Fruit fly (Drosophila melanogaster) whole organism, wandering third instar larva: Measurements from ENCODE around the gene RpL8.

Source experiments
- Abd-B ChIP-seq: fragments of >200 bp; optimal IDR thresholded peaks from 2 replicates; lab custom pipeline; 2017; ENCODE audit warnings: missing biosample characterization, missing genetic modification characterization
- HLH106 ChIP-seq: fragments of 200-800 bp; optimal IDR thresholded peaks from 3 replicates; lab custom pipeline; 2019; ENCODE audit warnings: missing biosample characterization, mild to moderate bottlenecking, missing genetic modification characterization, moderate library complexity
- Hnf4 ChIP-seq: fragments of 200-800 bp; sonication (Bioruptor generic); optimal IDR thresholded peaks from 2 replicates; lab custom pipeline; 2016; ENCODE audit warnings: missing biosample characterization, mild to moderate bottlenecking, missing genetic modification characterization
- Mio ChIP-seq: sonication (Bioruptor generic); optimal IDR thresholded peaks from 2 replicates; lab custom pipeline; 2016; ENCODE audit warnings: missing biosample characterization, missing genetic modification characterization
- OdsH ChIP-seq: fragments of 200-800 bp; sonication (Bioruptor generic); optimal IDR thresholded peaks from 2 replicates; lab custom pipeline; 2016; ENCODE audit warnings: missing biosample characterization, mild to moderate bottlenecking, missing genetic modification characterization
- Sp1 ChIP-seq: fragments of 200-800 bp; sonication (Bioruptor generic); optimal IDR thresholded peaks from 3 replicates; lab custom pipeline; 2019; ENCODE audit warnings: missing biosample characterization, mild to moderate bottlenecking, missing genetic modification characterization, moderate library complexity
- br ChIP-seq: fragments of 200-800 bp; sonication (Bioruptor generic); optimal IDR thresholded peaks from 2 replicates; lab custom pipeline; 2016; ENCODE audit warnings: missing biosample characterization, missing genetic modification characterization
- dl ChIP-seq, 2 experiments: fragments of 175-275, 200-275 bp in 1 of 2; fragments of 200-275 bp in 1 of 2; sonication (Bioruptor generic); optimal IDR thresholded peaks; lab custom pipeline; 2018; ENCODE audit warnings: mild to moderate bottlenecking in 2 of 2, missing biosample characterization in 2 of 2, missing genetic modification characterization in 2 of 2, moderate library complexity in 2 of 2; ENCODE audit not compliant: partially characterized antibody in 2 of 2, insufficient read depth in 1 of 2
- fru ChIP-seq: fragments of 200-800 bp; sonication (Bioruptor generic); optimal IDR thresholded peaks from 3 replicates; lab custom pipeline; 2016; ENCODE audit warnings: missing biosample characterization, mild to moderate bottlenecking, missing genetic modification characterization
- h ChIP-seq: fragments of 200-800 bp; sonication (Bioruptor generic); optimal IDR thresholded peaks from 3 replicates; lab custom pipeline; 2016; ENCODE audit warnings: missing biosample characterization, mild to moderate bottlenecking, missing genetic modification characterization
- lola ChIP-seq: fragments of >200 bp; optimal IDR thresholded peaks from 2 replicates; lab custom pipeline; 2017; ENCODE audit warnings: missing biosample characterization, missing genetic modification characterization
- psq ChIP-seq: fragments of 200-800 bp; sonication (Bioruptor generic); optimal IDR thresholded peaks from 3 replicates; lab custom pipeline; 2017; ENCODE audit warnings: missing biosample characterization, mild to moderate bottlenecking, missing genetic modification characterization, moderate library complexity
- usp ChIP-seq: fragments of >200 bp; optimal IDR thresholded peaks from 2 replicates; lab custom pipeline; 2017; ENCODE audit warnings: missing biosample characterization, missing genetic modification characterization

DNA sequence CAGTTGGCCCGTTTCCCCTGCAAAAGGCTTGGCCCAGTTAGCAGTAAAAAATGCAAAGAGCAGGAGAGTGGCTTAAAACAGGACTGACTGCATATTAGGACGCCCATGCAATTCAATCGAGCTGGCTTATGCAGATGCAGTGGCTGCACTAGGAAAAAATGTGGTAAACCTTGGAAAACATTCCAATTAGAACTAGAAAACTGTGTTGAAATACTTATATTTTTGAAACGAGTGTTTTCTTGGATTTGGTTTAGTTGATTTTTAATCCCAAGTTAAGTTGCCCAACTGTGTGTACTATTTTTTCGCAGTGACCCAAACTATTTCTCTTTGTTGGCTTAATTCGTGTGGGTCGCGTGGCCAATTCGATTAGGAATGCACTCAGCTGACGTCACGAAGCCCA, 5.0 kb upstream of the RpL8 start:
- TF ChIP-seq br (no peak), dl (GFP tag; optimal IDR thresholded peaks at IDR 0.05; lab: Kevin White, UChicago; ENCODE audit: insufficient read depth in 1 of 2, partially characterized antibody in 2 of 2) (no peak), psq (GFP tag; lab: Kevin White, UChicago) (no peak), Abd-B (GFP tag; lab: Kevin White, UChicago) (no peak), lola (GFP tag; lab: Kevin White, UChicago) (no peak), fru (GFP tag; lab: Kevin White, UChicago) (no peak), h (no peak), usp (GFP tag; lab: Kevin White, UChicago) (no peak), Hnf4 (GFP tag; lab: Kevin White, UChicago) (no peak), Sp1 (GFP tag; lab: Kevin White, UChicago) (no peak), OdsH (GFP tag; lab: Kevin White, UChicago) (no peak), Mio (GFP tag; lab: Kevin White, UChicago) (no peak), HLH106 (no peak)
